Fruit fly (Drosophila melanogaster) whole organism, embryonic: ENCODE data around the gene Pdzd8.

Experiments used
- Antp ChIP-seq: fragments of 200-800 bp; sonication (Bioruptor generic); optimal IDR thresholded peaks from 3 replicates; lab custom pipeline; 2016; ENCODE audit warnings: missing biosample characterization, missing genetic modification characterization
- Bgb ChIP-seq: fragments of 200-800 bp; sonication (Bioruptor generic); IDR thresholded peaks from 2 replicates; pipeline ENCODE4 v1.3.6; 2022; ENCODE audit warnings: missing biosample characterization, missing genetic modification characterization; ENCODE audit not compliant: partially characterized antibody
- BtbVII ChIP-seq: fragments of 200-800 bp; sonication (Bioruptor generic); optimal IDR thresholded peaks from 3 replicates; lab custom pipeline; 2017; ENCODE audit warnings: missing biosample characterization, mild to moderate bottlenecking, missing genetic modification characterization
- CG10543 ChIP-seq: fragments of 200-800 bp; sonication (Bioruptor generic); optimal IDR thresholded peaks from 3 replicates; lab custom pipeline; 2017; ENCODE audit warnings: missing biosample characterization, mild to moderate bottlenecking, missing genetic modification characterization, moderate library complexity
- CG10959 ChIP-seq: fragments of 200-800 bp; sonication (Bioruptor generic); IDR thresholded peaks from 2 replicates; pipeline ENCODE4 v1.3.6; 2022; ENCODE audit warnings: missing biosample characterization, missing genetic modification characterization
- CG11398 ChIP-seq: fragments of 200-800 bp; sonication (Bioruptor generic); optimal IDR thresholded peaks from 2 replicates; lab custom pipeline; 2016; ENCODE audit warnings: missing biosample characterization, missing genetic modification characterization
- CG11456 ChIP-seq: fragments of 200-800 bp; sonication (Bioruptor generic); IDR thresholded peaks from 3 replicates; pipeline ENCODE4 v1.3.6; 2022; ENCODE audit warnings: missing biosample characterization, missing genetic modification characterization
- CG12155 ChIP-seq: fragments of 200-800 bp; sonication (Bioruptor generic); optimal IDR thresholded peaks from 3 replicates; lab custom pipeline; 2016; ENCODE audit warnings: missing biosample characterization, missing genetic modification characterization
- CG13424 ChIP-seq: fragments of 200-800 bp; sonication (Bioruptor generic); optimal IDR thresholded peaks from 2 replicates; lab custom pipeline; 2019; ENCODE audit warnings: missing biosample characterization, mild to moderate bottlenecking, missing genetic modification characterization, moderate library complexity
- CG14710 ChIP-seq: fragments of 200-800 bp; sonication (Bioruptor generic); optimal IDR thresholded peaks from 3 replicates; lab custom pipeline; 2019; ENCODE audit warnings: missing biosample characterization, mild to moderate bottlenecking, missing genetic modification characterization, moderate library complexity
- CG2116 ChIP-seq: fragments of 200-800 bp; sonication (Bioruptor generic); optimal IDR thresholded peaks from 3 replicates; lab custom pipeline; 2018; ENCODE audit warnings: missing biosample characterization, mild to moderate bottlenecking, missing genetic modification characterization
- CG2202 ChIP-seq: fragments of 200-800 bp; sonication (Bioruptor generic); optimal IDR thresholded peaks from 2 replicates; lab custom pipeline; 2018; ENCODE audit warnings: missing biosample characterization, mild to moderate bottlenecking, missing genetic modification characterization
- CG2875 ChIP-seq: fragments of 200-800 bp; sonication (Bioruptor generic); optimal IDR thresholded peaks from 2 replicates; lab custom pipeline; 2017; ENCODE audit warnings: missing biosample characterization, mild to moderate bottlenecking, missing genetic modification characterization, missing genetic modification reagents
- CG30431 ChIP-seq: fragments of 200-800 bp; sonication (Bioruptor generic); optimal IDR thresholded peaks from 2 replicates; lab custom pipeline; 2017; ENCODE audit warnings: missing biosample characterization, missing genetic modification characterization
- CG31388 ChIP-seq: fragments of 200-800 bp; sonication (Bioruptor generic); optimal IDR thresholded peaks from 2 replicates; lab custom pipeline; 2016; ENCODE audit warnings: missing biosample characterization, missing genetic modification characterization
- CG32772 ChIP-seq: fragments of 200-800 bp; sonication (Bioruptor generic); IDR thresholded peaks from 2 replicates; pipeline ENCODE4 v1.3.6; 2022; ENCODE audit warnings: missing biosample characterization, missing genetic modification characterization
- CG3838 ChIP-seq: fragments of 200-800 bp; sonication (Bioruptor generic); optimal IDR thresholded peaks from 3 replicates; lab custom pipeline; 2016; ENCODE audit warnings: missing biosample characterization, missing genetic modification characterization
- CG4617 ChIP-seq: fragments of 200-800 bp; sonication (Bioruptor generic); optimal IDR thresholded peaks from 3 replicates; lab custom pipeline; 2016; ENCODE audit warnings: missing biosample characterization, missing genetic modification characterization, borderline replicate concordance
- CG6272 ChIP-seq: fragments of 200-800 bp; sonication (Bioruptor generic); IDR thresholded peaks from 2 replicates; pipeline ENCODE4 v1.3.6; 2022; ENCODE audit warnings: missing biosample characterization, missing genetic modification characterization
- CG8765 ChIP-seq: fragments of 200-800 bp; sonication (Bioruptor generic); IDR thresholded peaks from 2 replicates; pipeline ENCODE4 v1.3.6; 2022; ENCODE audit warnings: missing biosample characterization, missing genetic modification characterization
- CG8924 ChIP-seq: fragments of 200-800 bp; optimal IDR thresholded peaks from 3 replicates; lab custom pipeline; 2019; ENCODE audit warnings: missing biosample characterization, mild to moderate bottlenecking, missing genetic modification characterization, moderate library complexity
- CkIIα-i1 ChIP-seq: fragments of 200-800 bp; sonication (Bioruptor generic); IDR thresholded peaks from 2 replicates; pipeline ENCODE4 v1.3.6; 2022; ENCODE audit warnings: missing biosample characterization, missing genetic modification characterization
- Dbx ChIP-seq: fragments of 200-800 bp; sonication (Bioruptor generic); IDR thresholded peaks from 3 replicates; pipeline ENCODE4 v1.3.6; 2022; ENCODE audit warnings: missing biosample characterization, missing genetic modification characterization
- Rfx ChIP-seq: fragments of 200-800 bp; sonication (Bioruptor generic); IDR thresholded peaks from 2 replicates; pipeline ENCODE4 v1.3.6; 2022; ENCODE audit warnings: missing biosample characterization, missing genetic modification characterization
- Ssrp ChIP-seq: fragments of 200-800 bp; sonication (Bioruptor generic); optimal IDR thresholded peaks from 2 replicates; lab custom pipeline; 2018; ENCODE audit warnings: missing biosample characterization, mild to moderate bottlenecking, missing genetic modification characterization, moderate library complexity
- Usf ChIP-seq: fragments of 200-800 bp; sonication (Bioruptor generic); optimal IDR thresholded peaks from 2 replicates; lab custom pipeline; 2017; ENCODE audit warnings: missing genotype, missing biosample characterization, missing genetic modification characterization
- YL-1 ChIP-seq: fragments of 200-800 bp; sonication (Bioruptor generic); optimal IDR thresholded peaks from 3 replicates; lab custom pipeline; 2017; ENCODE audit warnings: missing biosample characterization, mild to moderate bottlenecking, missing genetic modification characterization
- al ChIP-seq: fragments of 200-800 bp; sonication (Bioruptor generic); IDR thresholded peaks from 2 replicates; pipeline ENCODE4 v1.3.6; 2022; ENCODE audit warnings: missing biosample characterization, missing genetic modification characterization
- bowl ChIP-seq: fragments of 200-800 bp; sonication (Bioruptor generic); IDR thresholded peaks from 2 replicates; pipeline ENCODE4 v1.3.6; 2022; ENCODE audit warnings: missing biosample characterization, missing genetic modification characterization
- croc ChIP-seq: fragments of 200-800 bp; sonication (Bioruptor generic); conservative IDR thresholded peaks from 3 replicates; pipeline ENCODE4 v1.3.6; 2022; ENCODE audit warnings: missing biosample characterization, missing genetic modification characterization
- disco-r ChIP-seq: fragments of 200-800 bp; sonication (Bioruptor generic); optimal IDR thresholded peaks from 2 replicates; lab custom pipeline; 2016; ENCODE audit warnings: missing biosample characterization, missing genetic modification characterization
- dysf ChIP-seq: fragments of 200-800 bp; sonication (Bioruptor generic); IDR thresholded peaks from 3 replicates; pipeline ENCODE4 v1.3.6; 2022; ENCODE audit warnings: missing biosample characterization, missing genetic modification characterization
- ems ChIP-seq: fragments of 200-800 bp; sonication (Bioruptor generic); optimal IDR thresholded peaks from 3 replicates; lab custom pipeline; 2016; ENCODE audit warnings: missing biosample characterization, missing genetic modification characterization
- en ChIP-seq: fragments of 200-800 bp; sonication (Bioruptor generic); optimal IDR thresholded peaks from 2 replicates; lab custom pipeline; 2016; ENCODE audit warnings: missing biosample characterization, missing genetic modification characterization
- esg ChIP-seq: fragments of 200-800 bp; sonication (Bioruptor generic); conservative IDR thresholded peaks from 2 replicates; pipeline ENCODE4 v1.3.6; 2022; ENCODE audit warnings: missing biosample characterization, missing genetic modification characterization
- eve ChIP-seq, 2 experiments: fragments of >200 bp; optimal IDR thresholded peaks; 2 replicates each; lab custom pipeline; 2017; ENCODE audit warnings: missing biosample characterization in 2 of 2, missing genetic modification characterization in 2 of 2
- fd96Cb ChIP-seq: fragments of 200-800 bp; sonication (Bioruptor generic); optimal IDR thresholded peaks from 2 replicates; lab custom pipeline; 2018; ENCODE audit warnings: missing biosample characterization, mild to moderate bottlenecking, missing genetic modification characterization, moderate library complexity
- gce ChIP-seq: fragments of 200-800 bp; sonication (Bioruptor generic); IDR thresholded peaks from 3 replicates; pipeline ENCODE4 v1.3.6; 2022; ENCODE audit warnings: missing biosample characterization, missing genetic modification characterization
- gsb ChIP-seq: fragments of 200-800 bp; sonication (Bioruptor generic); IDR thresholded peaks from 2 replicates; pipeline ENCODE4 v1.3.6; 2022; ENCODE audit warnings: missing biosample characterization, missing genetic modification characterization
- knrl ChIP-seq: fragments of 200-800 bp; sonication (Bioruptor generic); IDR thresholded peaks from 3 replicates; pipeline ENCODE4 v1.3.6; 2022; ENCODE audit warnings: missing biosample characterization, missing genetic modification characterization; ENCODE audit not compliant: partially characterized antibody
- nerfin-1 ChIP-seq: fragments of 200-800 bp; sonication (Bioruptor generic); optimal IDR thresholded peaks from 3 replicates; lab custom pipeline; 2019; ENCODE audit warnings: missing biosample characterization, mild to moderate bottlenecking, missing genetic modification characterization, moderate library complexity
- org-1 ChIP-seq: fragments of 200-800 bp; sonication (Bioruptor generic); optimal IDR thresholded peaks from 2 replicates; lab custom pipeline; 2017; ENCODE audit warnings: missing biosample characterization, missing genetic modification characterization
- pum ChIP-seq: fragments of 200-800 bp; sonication (Bioruptor generic); optimal IDR thresholded peaks from 2 replicates; lab custom pipeline; 2016; ENCODE audit warnings: missing biosample characterization, missing genetic modification characterization
- pzg ChIP-seq: fragments of 200-800 bp; sonication (Bioruptor generic); optimal IDR thresholded peaks from 3 replicates; lab custom pipeline; 2018; ENCODE audit warnings: missing biosample characterization, mild to moderate bottlenecking, missing genetic modification characterization, moderate library complexity
- sd ChIP-seq: fragments of 200-800 bp; sonication (Bioruptor generic); optimal IDR thresholded peaks from 3 replicates; lab custom pipeline; 2018; ENCODE audit warnings: missing biosample characterization, mild to moderate bottlenecking, missing genetic modification characterization, moderate library complexity
- sens-2 ChIP-seq: fragments of 200-800 bp; sonication (Bioruptor generic); IDR thresholded peaks from 2 replicates; pipeline ENCODE4 v1.3.6; 2022; ENCODE audit warnings: missing biosample characterization, missing genetic modification characterization
- sima ChIP-seq: fragments of 200-800 bp; sonication (Bioruptor generic); optimal IDR thresholded peaks from 2 replicates; lab custom pipeline; 2016; ENCODE audit warnings: missing biosample characterization, missing genetic modification characterization
- slp2 ChIP-seq: fragments of 200-800 bp; sonication (Bioruptor generic); optimal IDR thresholded peaks from 2 replicates; lab custom pipeline; 2016; ENCODE audit warnings: missing biosample characterization, missing genetic modification characterization
- sug ChIP-seq: fragments of 200-800 bp; optimal IDR thresholded peaks from 2 replicates; lab custom pipeline; 2019; ENCODE audit warnings: missing biosample characterization, mild to moderate bottlenecking, missing genetic modification characterization, moderate library complexity
- trh ChIP-seq: fragments of 200-800 bp; sonication (Bioruptor generic); optimal IDR thresholded peaks from 2 replicates; lab custom pipeline; 2016; ENCODE audit warnings: missing biosample characterization, missing genetic modification characterization
- ttk ChIP-seq: fragments of 200-800 bp; sonication (Bioruptor generic); IDR thresholded peaks from 2 replicates; pipeline ENCODE4 v2.1.2; 2022; ENCODE audit warnings: missing biosample characterization, missing genetic modification characterization

Gene Pdzd8

DNA sequence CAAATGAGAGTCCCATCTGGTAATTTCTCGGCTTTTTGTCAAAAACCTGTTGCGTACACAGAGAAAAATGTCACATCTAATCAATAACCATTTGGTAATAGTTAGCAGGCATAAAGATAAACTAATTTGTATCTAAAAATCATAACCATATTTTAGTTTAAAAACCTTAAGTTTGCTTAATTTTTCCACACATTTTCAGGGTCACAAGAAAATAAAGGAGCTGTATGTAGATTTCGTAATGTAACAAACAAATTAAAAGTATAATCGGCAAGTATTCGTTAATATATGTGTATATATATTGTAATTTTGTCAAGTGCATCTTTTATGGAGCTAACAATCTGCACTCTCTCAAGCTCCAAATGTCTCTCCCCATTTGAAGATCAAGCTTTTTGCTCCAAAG lies 9.7 kb downstream of the Pdzd8 start (continued):
- TF ChIP-seq sug (tag; lab: Kevin White, UChicago) (peak; percentile 92), CG31388 (peak; percentile 28), CG2202 (peak; percentile 69), sima (no peak), fd96Cb (tag; lab: Kevin White, UChicago) (peak; percentile 92), Dbx (peak; percentile 86), CG8924 (tag; lab: Kevin White, UChicago) (peak; percentile 95), CG2875 (peak; percentile 80), CG12155 (GFP tag; lab: Kevin White, UChicago) (peak; percentile 75), BtbVII (GFP tag; lab: Kevin White, UChicago) (peak; percentile 81), CG6272 (GFP tag; lab: Robert Waterston, UW) (peak; percentile 81), Rfx (GFP tag; lab: Robert Waterston, UW) (peak; percentile 89), pzg (GFP tag; lab: Kevin White, UChicago) (no peak), CG8765 (GFP tag; lab: Robert Waterston, UW) (0 out of 2 replicates have a peak, but pooled peaks have one; percentile 18), CG4617 (GFP tag; lab: Kevin White, UChicago) (peak; percentile 46), bowl (GFP tag; lab: Robert Waterston, UW) (peak; percentile 54; the same call in 1 of the 2 replicates), Usf (peak; percentile 68), CG2116 (GFP tag; lab: Kevin White, UChicago) (peak; percentile 63), croc (GFP tag; lab: Robert Waterston, UW) (peak; percentile 87), CG11398 (peak; percentile 26), al (GFP tag; lab: Robert Waterston, UW) (peak; percentile 84), pum (GFP tag; lab: Kevin White, UChicago) (peak; percentile 74), CG3838 (GFP tag; lab: Kevin White, UChicago) (peak; percentile 24), sens-2 (peak; percentile 68; the same call in 1 of the 2 replicates), sd (tag; lab: Kevin White, UChicago) (peak; percentile 79), ems (GFP tag; lab: Kevin White, UChicago) (peak; percentile 60), en (GFP tag; lab: Kevin White, UChicago) (peak; percentile 30), CG13424 (tag; lab: Kevin White, UChicago) (peak; percentile 95), gce (GFP tag; lab: Robert Waterston, UW) (peak; percentile 74; the same call in 2 of the 3 replicates), slp2 (GFP tag; lab: Kevin White, UChicago) (peak; percentile 69), CG10959 (GFP tag; lab: Robert Waterston, UW) (peak; percentile 61; the same call in 1 of the 2 replicates), CkIIα-i1 (GFP tag; lab: Robert Waterston, UW) (no peak), Ssrp (peak; percentile 92), CG32772 (GFP tag; lab: Robert Waterston, UW) (peak; percentile 84), disco-r (GFP tag; lab: Kevin White, UChicago) (peak; percentile 52), CG30431 (GFP tag; lab: Kevin White, UChicago) (peak; percentile 49), Antp (GFP tag; lab: Kevin White, UChicago) (peak; percentile 53), trh (peak; percentile 82), CG14710 (tag; lab: Kevin White, UChicago) (peak; percentile 89), org-1 (GFP tag; lab: Kevin White, UChicago) (peak; percentile 84), Bgb (GFP tag; lab: Robert Waterston, UW) (no peak), knrl (no peak), ttk (GFP tag; lab: Robert Waterston, UW) (peak; percentile 87), esg (GFP tag; lab: Robert Waterston, UW) (peak; percentile 82), nerfin-1 (tag; lab: Kevin White, UChicago) (peak; percentile 90), dysf (GFP tag; lab: Robert Waterston, UW) (peak; percentile 95), CG10543 (GFP tag; lab: Kevin White, UChicago) (peak; percentile 86), gsb (peak; percentile 72), eve (GFP tag; optimal IDR thresholded peaks at IDR 0.05; lab: Kevin White, UChicago) (peak in 1 of 2 experiments; percentile 91), YL-1 (GFP tag; lab: Kevin White, UChicago) (peak; percentile 44), CG11456 (GFP tag; lab: Robert Waterston, UW) (peak; percentile 86)
